Fruit fly (Drosophila melanogaster) whole organism, prepupa: ENCODE measurements around the gene Argp.

Experiments used
- CG10669 ChIP-seq: fragments of 200-800 bp; sonication (Bioruptor generic); optimal IDR thresholded peaks from 3 replicates; lab custom pipeline; 2018; ENCODE audit warnings: missing biosample characterization, mild to moderate bottlenecking, missing genetic modification characterization, moderate library complexity
- CG11294 ChIP-seq: fragments of 200-800 bp; sonication (Bioruptor generic); IDR thresholded peaks from 2 replicates; pipeline ENCODE4 v1.3.6; 2022; ENCODE audit warnings: missing biosample characterization, missing genetic modification characterization
- CG11902 ChIP-seq: fragments of 200-800 bp; sonication (Bioruptor generic); optimal IDR thresholded peaks from 3 replicates; lab custom pipeline; 2016; ENCODE audit warnings: missing biosample characterization, missing genetic modification characterization
- CG15336 ChIP-seq: fragments of 200-800 bp; sonication (Bioruptor generic); IDR thresholded peaks from 2 replicates; pipeline ENCODE4 v1.3.6; 2022; ENCODE audit warnings: missing biosample characterization, missing genetic modification characterization
- CG16779 ChIP-seq: fragments of 200-800 bp; sonication (Bioruptor generic); optimal IDR thresholded peaks from 3 replicates; lab custom pipeline; 2017; ENCODE audit warnings: missing biosample characterization, mild to moderate bottlenecking, missing genetic modification characterization
- CG3032 ChIP-seq: fragments of 200-800 bp; optimal IDR thresholded peaks from 2 replicates; lab custom pipeline; 2019; ENCODE audit warnings: missing biosample characterization, mild to moderate bottlenecking, missing genetic modification characterization, moderate library complexity
- CG34406 ChIP-seq: fragments of 200-800 bp; sonication (Bioruptor generic); optimal IDR thresholded peaks from 3 replicates; lab custom pipeline; 2016; ENCODE audit warnings: missing biosample characterization, missing genetic modification characterization
- CG6854 ChIP-seq: fragments of 200-800 bp; sonication (Bioruptor generic); optimal IDR thresholded peaks from 2 replicates; lab custom pipeline; 2017; ENCODE audit warnings: missing biosample characterization, mild to moderate bottlenecking, missing genetic modification characterization
- Hr38 ChIP-seq: sonication (Bioruptor generic); optimal IDR thresholded peaks from 2 replicates; lab custom pipeline; 2016; ENCODE audit warnings: missing biosample characterization, missing genetic modification characterization
- vri ChIP-seq: fragments of 200-800 bp; sonication (Bioruptor generic); optimal IDR thresholded peaks from 3 replicates; lab custom pipeline; 2016; ENCODE audit warnings: missing biosample characterization, mild to moderate bottlenecking, missing genetic modification characterization

dm6 chr3R:13720798-13721197 lies 11.1 kb upstream of the Argp start:
- TF ChIP-seq vri: no peak
- TF ChIP-seq CG10669 (GFP tag; lab: Kevin White, UChicago): no peak
- TF ChIP-seq CG3032 (tag; lab: Kevin White, UChicago): no peak
- no peak for TF ChIP-seq Hr38 (GFP tag; lab: Kevin White, UChicago)
- no peak for TF ChIP-seq CG11294 (GFP tag; lab: Robert Waterston, UW)
- no peak for TF ChIP-seq CG34406 (GFP tag; lab: Kevin White, UChicago)
- no peak for TF ChIP-seq CG15336 (GFP tag; lab: Robert Waterston, UW)
- no peak for TF ChIP-seq CG11902 (GFP tag; lab: Kevin White, UChicago)
- TF ChIP-seq CG16779 (tag; lab: Kevin White, UChicago): no peak
- TF ChIP-seq CG6854: no peak
